Fruit fly (Drosophila melanogaster): ENCODE results near the gene Gr97a.

dm6 chr3R:26987455-26987854 lies 21.2 kb upstream of the Gr97a start:
- TF ChIP-seq CG14711 (tag; optimal IDR thresholded peaks at IDR 0.05) (peak; percentile 31), pad (GFP tag; optimal IDR thresholded peaks at IDR 0.05) (no peak), cnc (optimal IDR thresholded peaks at IDR 0.05) (no peak)
